Fruit fly (Drosophila melanogaster): Measurements from ENCODE around the gene CG31517.
A peak's percentile ranks its signal among the peaks of the same experiment; 100 is the strongest.

Gene CG31517

dm6 chr3R:13914760-13915417 lies 33.3 kb upstream of the CG31517 start (continued):
- peak; percentile 84 for TF ChIP-seq CG11695 (GFP tag; IDR thresholded peaks at IDR 0.05)
- TF ChIP-seq CG11723 (GFP tag; optimal IDR thresholded peaks at IDR 0.05): peak; percentile 54
- peak; percentile 32 for TF ChIP-seq Bdp1 (GFP tag; optimal IDR thresholded peaks at IDR 0.05)
- no peak for TF ChIP-seq CG8478 (optimal IDR thresholded peaks at IDR 0.05)
- peak; percentile 42 for TF ChIP-seq CG3163 (GFP tag; optimal IDR thresholded peaks at IDR 0.05)
- peak; percentile 64 for TF ChIP-seq CG7786 (GFP tag; optimal IDR thresholded peaks at IDR 0.05)
- TF ChIP-seq CG9876 (GFP tag; optimal IDR thresholded peaks at IDR 0.05): peak; percentile 23
- TF ChIP-seq hbn (GFP tag; IDR thresholded peaks at IDR 0.05; ENCODE audit: partially characterized antibody): no peak
- peak; percentile 65 for TF ChIP-seq E2f1 (GFP tag; IDR thresholded peaks at IDR 0.05)
- TF ChIP-seq CG7928 (GFP tag; optimal IDR thresholded peaks at IDR 0.05): peak; percentile 13
- no peak for TF ChIP-seq CG2129 (GFP tag; IDR thresholded peaks at IDR 0.05; ENCODE audit: partially characterized antibody)
- TF ChIP-seq tap (tag; optimal IDR thresholded peaks at IDR 0.05): peak; percentile 74
- no peak for TF ChIP-seq zen2 (GFP tag; IDR thresholded peaks at IDR 0.05; ENCODE audit: partially characterized antibody)
- TF ChIP-seq CG15011 (GFP tag; optimal IDR thresholded peaks at IDR 0.05): peak; percentile 51
- peak; percentile 36 for TF ChIP-seq CG2116 (GFP tag; optimal IDR thresholded peaks at IDR 0.05)
- peak; percentile 55 for TF ChIP-seq klu (GFP tag; IDR thresholded peaks at IDR 0.05)
- TF ChIP-seq CG9609 (GFP tag; optimal IDR thresholded peaks at IDR 0.05): peak; percentile 70
- TF ChIP-seq sug (tag; optimal IDR thresholded peaks at IDR 0.05): peak; percentile 15
- TF ChIP-seq ttk (GFP tag; IDR thresholded peaks at IDR 0.05): peak; percentile 84
- TF ChIP-seq CG4424 (GFP tag; optimal IDR thresholded peaks at IDR 0.05): peak; percentile 80
- TF ChIP-seq CG6765 (GFP tag; optimal IDR thresholded peaks at IDR 0.05): peak; percentile 37
- no peak for TF ChIP-seq lov (optimal IDR thresholded peaks at IDR 0.05)
- peak; percentile 83; the same call in 2 of the 3 replicates for TF ChIP-seq lov (GFP tag; IDR thresholded peaks at IDR 0.05)
- peak; percentile 82 for TF ChIP-seq pnt (GFP tag; optimal IDR thresholded peaks at IDR 0.05)
- peak; percentile 74 for TF ChIP-seq en (GFP tag; optimal IDR thresholded peaks at IDR 0.05)
- peak; percentile 66 for TF ChIP-seq lilli (GFP tag; optimal IDR thresholded peaks at IDR 0.05)
- TF ChIP-seq toy (GFP tag; IDR thresholded peaks at IDR 0.05): no peak
- peak; percentile 83 for TF ChIP-seq CoRest (tag; optimal IDR thresholded peaks at IDR 0.05)
- TF ChIP-seq Side (GFP tag; optimal IDR thresholded peaks at IDR 0.05): peak; percentile 74
- TF ChIP-seq CG14050 (GFP tag; IDR thresholded peaks at IDR 0.05): peak; percentile 62
- no peak for TF ChIP-seq CG15073 (GFP tag; optimal IDR thresholded peaks at IDR 0.05)
- TF ChIP-seq CG17361 (GFP tag; IDR thresholded peaks at IDR 0.05): peak; percentile 84
- TF ChIP-seq CG3838 (GFP tag; optimal IDR thresholded peaks at IDR 0.05): no peak
- TF ChIP-seq sens (GFP tag): peak; percentile 97
- TF ChIP-seq CG43689 (GFP tag; IDR thresholded peaks at IDR 0.05): peak; percentile 56
- peak; percentile 76 for TF ChIP-seq gsb (GFP tag; IDR thresholded peaks at IDR 0.05)
- peak; percentile 72 for TF ChIP-seq CG10209 (GFP tag; optimal IDR thresholded peaks at IDR 0.05)
- TF ChIP-seq CrebB (tag; optimal IDR thresholded peaks at IDR 0.05): no peak
- peak; percentile 84 for TF ChIP-seq Ptx1 (GFP tag; IDR thresholded peaks at IDR 0.05)
- TF ChIP-seq CG9932 (GFP tag; IDR thresholded peaks at IDR 0.05): peak; percentile 69
- peak; percentile 49 for TF ChIP-seq CG15696 (tag; optimal IDR thresholded peaks at IDR 0.05)
- TF ChIP-seq org-1 (GFP tag; optimal IDR thresholded peaks at IDR 0.05): peak; percentile 64
- no peak for TF ChIP-seq Dip2 (GFP tag; IDR thresholded peaks at IDR 0.05)
- no peak for TF ChIP-seq nerfin-2 (GFP tag; IDR thresholded peaks at IDR 0.05; ENCODE audit: partially characterized antibody)
- peak in 1 of 2 experiments; percentile 80 for TF ChIP-seq bsh (GFP tag; optimal IDR thresholded peaks at IDR 0.05)
- TF ChIP-seq ara (GFP tag; IDR thresholded peaks at IDR 0.05): peak; percentile 86
- TF ChIP-seq CG12236 (GFP tag; optimal IDR thresholded peaks at IDR 0.05): peak; percentile 50
- no peak for TF ChIP-seq Scr (GFP tag; IDR thresholded peaks at IDR 0.05; ENCODE audit: partially characterized antibody)
- TF ChIP-seq E2f2 (GFP tag; IDR thresholded peaks at IDR 0.05): peak; percentile 52
- peak; percentile 27; the same call in 1 of the 2 replicates for TF ChIP-seq Dref (GFP tag; IDR thresholded peaks at IDR 0.05)
- peak; percentile 75 for TF ChIP-seq CG31224 (GFP tag; IDR thresholded peaks at IDR 0.05)

Measured in whole organism, embryonic.